Worm (Caenorhabditis elegans) whole organism, L4 larva: ENCODE measurements around the gene Y4C6B.7.
"Not testable (repeated sequence)": the region's sequence is repeated elsewhere in the genome, so short reads cannot be mapped to it uniquely, and the experiment has no call there.

Source experiments
- ama-1 ChIP-seq: fragments of 150-350 bp; optimal IDR thresholded peaks from 2 replicates; lab custom pipeline; 2014; ENCODE audit warnings: inconsistent platforms, mixed read lengths
- arid-1 ChIP-seq: fragments of 200-800 bp; sonication (Bioruptor generic); conservative IDR thresholded peaks from 2 replicates; pipeline ENCODE4 v1.3.6; 2022; ENCODE audit warnings: missing genetic modification reagents, missing genetic modification characterization, missing compliant biosample characterization

DNA sequence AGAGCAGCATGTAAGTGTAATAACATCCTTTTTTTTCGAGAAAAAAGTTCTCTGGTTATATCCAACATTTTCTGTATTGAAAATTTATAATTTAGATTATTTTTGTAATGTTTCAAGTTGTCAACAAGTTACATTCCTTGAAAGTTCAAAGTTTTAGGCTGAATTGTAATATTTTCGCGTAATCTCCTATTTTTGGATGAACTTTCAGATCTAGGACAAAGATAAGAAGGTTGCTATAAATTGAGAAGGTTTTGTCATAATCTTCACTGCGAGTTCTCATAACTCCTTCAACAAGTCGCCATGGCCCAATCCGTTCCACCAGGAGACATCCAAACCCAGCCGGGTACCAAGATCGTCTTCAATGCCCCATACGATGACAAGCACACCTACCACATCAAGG, 37.0 kb downstream of the Y4C6B.7 start, which contains the start of gene msp-65:
- TF ChIP-seq ama-1 (lab: Kevin White, UChicago); arid-1 (GFP tag; lab: Robert Waterston, UW): not testable (repeated sequence)
